Fruit fly (Drosophila melanogaster) whole organism, embryonic: ENCODE data around the gene Nf-YA.

Experiments
- ATbp ChIP-seq: fragments of 200-800 bp; sonication (Bioruptor generic); optimal IDR thresholded peaks from 2 replicates; lab custom pipeline; 2017; ENCODE audit warnings: missing biosample characterization, mild to moderate bottlenecking, missing genetic modification characterization, missing genetic modification reagents
- B-H2 ChIP-seq: fragments of 200-800 bp; sonication (Bioruptor generic); optimal IDR thresholded peaks from 2 replicates; lab custom pipeline; 2018; ENCODE audit warnings: missing biosample characterization, mild to moderate bottlenecking, missing genetic modification characterization
- CG1024 ChIP-seq: fragments of 200-800 bp; sonication (Bioruptor generic); IDR thresholded peaks from 2 replicates; pipeline ENCODE4 v1.3.6; 2022; ENCODE audit warnings: missing biosample characterization, missing genetic modification characterization
- CG10274 ChIP-seq: fragments of 200-800 bp; sonication (Bioruptor generic); optimal IDR thresholded peaks from 3 replicates; lab custom pipeline; 2017; ENCODE audit warnings: missing biosample characterization, mild to moderate bottlenecking, missing genetic modification characterization
- CG10565 ChIP-seq: fragments of 200-800 bp; sonication (Bioruptor generic); optimal IDR thresholded peaks from 3 replicates; lab custom pipeline; 2016; ENCODE audit warnings: missing biosample characterization, mild to moderate bottlenecking, missing genetic modification characterization
- CG10959 ChIP-seq: fragments of 200-800 bp; sonication (Bioruptor generic); IDR thresholded peaks from 2 replicates; pipeline ENCODE4 v1.3.6; 2022; ENCODE audit warnings: missing biosample characterization, missing genetic modification characterization
- CG11093 ChIP-seq: fragments of 200-800 bp; sonication (Bioruptor generic); IDR thresholded peaks from 3 replicates; pipeline ENCODE4 v1.3.6; 2022; ENCODE audit warnings: missing biosample characterization, missing genetic modification characterization
- CG12299 ChIP-seq: fragments of 200-800 bp; sonication (Bioruptor generic); optimal IDR thresholded peaks from 2 replicates; lab custom pipeline; 2018; ENCODE audit warnings: missing biosample characterization, mild to moderate bottlenecking, missing genetic modification characterization
- CG14441 ChIP-seq: fragments of 200-800 bp; sonication (Bioruptor generic); IDR thresholded peaks from 2 replicates; pipeline ENCODE4 v1.3.6; 2022; ENCODE audit warnings: missing biosample characterization, missing genetic modification characterization
- CG15011 ChIP-seq: fragments of 200-800 bp; sonication (Bioruptor generic); optimal IDR thresholded peaks from 3 replicates; lab custom pipeline; 2018; ENCODE audit warnings: missing biosample characterization, mild to moderate bottlenecking, missing genetic modification characterization
- CG15269 ChIP-seq: fragments of 200-800 bp; sonication (Bioruptor generic); optimal IDR thresholded peaks from 2 replicates; lab custom pipeline; 2018; ENCODE audit warnings: missing biosample characterization, mild to moderate bottlenecking, missing genetic modification characterization, moderate library complexity
- CG1529 ChIP-seq: fragments of 200-800 bp; sonication (Bioruptor generic); optimal IDR thresholded peaks from 3 replicates; lab custom pipeline; 2018; ENCODE audit warnings: missing biosample characterization, missing genetic modification characterization
- CG15601 ChIP-seq: fragments of 200-800 bp; sonication (Bioruptor generic); optimal IDR thresholded peaks from 3 replicates; lab custom pipeline; 2019; ENCODE audit warnings: missing biosample characterization, mild to moderate bottlenecking, missing genetic modification characterization, moderate library complexity
- CG16815 ChIP-seq: fragments of 200-800 bp; sonication (Bioruptor generic); optimal IDR thresholded peaks from 3 replicates; lab custom pipeline; 2017; ENCODE audit warnings: missing biosample characterization, mild to moderate bottlenecking, missing genetic modification characterization
- CG17385 ChIP-seq: fragments of 200-800 bp; sonication (Bioruptor generic); optimal IDR thresholded peaks from 3 replicates; lab custom pipeline; 2018; ENCODE audit warnings: missing biosample characterization, mild to moderate bottlenecking, missing genetic modification characterization
- CG18619 ChIP-seq: fragments of 200-800 bp; sonication (Bioruptor generic); optimal IDR thresholded peaks from 3 replicates; lab custom pipeline; 2017; ENCODE audit warnings: missing biosample characterization, mild to moderate bottlenecking, missing genetic modification characterization
- CG32532 ChIP-seq: fragments of 200-800 bp; sonication (Bioruptor generic); IDR thresholded peaks from 2 replicates; pipeline ENCODE4 v1.3.6; 2022; ENCODE audit warnings: missing biosample characterization, missing genetic modification characterization
- CG3838 ChIP-seq: fragments of 200-800 bp; sonication (Bioruptor generic); optimal IDR thresholded peaks from 3 replicates; lab custom pipeline; 2016; ENCODE audit warnings: missing biosample characterization, missing genetic modification characterization
- CG7271 ChIP-seq: fragments of 200-800 bp; sonication (Bioruptor generic); optimal IDR thresholded peaks from 2 replicates; lab custom pipeline; 2018; ENCODE audit warnings: missing biosample characterization, mild to moderate bottlenecking, missing genetic modification characterization, moderate library complexity
- CG8944 ChIP-seq: fragments of 200-800 bp; sonication (Bioruptor generic); optimal IDR thresholded peaks from 3 replicates; lab custom pipeline; 2016; ENCODE audit warnings: missing biosample characterization, missing genetic modification characterization
- Dip2 ChIP-seq: fragments of 200-800 bp; sonication (Bioruptor generic); IDR thresholded peaks from 2 replicates; pipeline ENCODE4 v1.3.6; 2022; ENCODE audit warnings: missing biosample characterization, missing genetic modification characterization
- Doc2 ChIP-seq: fragments of 200-800 bp; sonication (Bioruptor generic); IDR thresholded peaks from 2 replicates; pipeline ENCODE4 v1.3.6; 2022; ENCODE audit warnings: missing biosample characterization, missing genetic modification characterization
- Dp ChIP-seq: fragments of 200-800 bp; sonication (Bioruptor generic); optimal IDR thresholded peaks from 2 replicates; lab custom pipeline; 2018; ENCODE audit warnings: missing biosample characterization, mild to moderate bottlenecking, missing genetic modification characterization, moderate library complexity
- Ets97D ChIP-seq: fragments of 200-800 bp; sonication (Bioruptor generic); optimal IDR thresholded peaks from 3 replicates; lab custom pipeline; 2016; ENCODE audit warnings: missing biosample characterization, missing genetic modification characterization
- Gug ChIP-seq: fragments of 200-800 bp; sonication (Bioruptor generic); IDR thresholded peaks from 4 replicates; pipeline ENCODE4 v1.3.6; 2022; ENCODE audit warnings: missing biosample characterization, missing genetic modification characterization
- HmgZ ChIP-seq: fragments of 200-800 bp; sonication (Bioruptor generic); optimal IDR thresholded peaks from 2 replicates; lab custom pipeline; 2018; ENCODE audit warnings: missing biosample characterization, mild to moderate bottlenecking, missing genetic modification characterization
- Ptx1 ChIP-seq: fragments of 200-800 bp; sonication (Bioruptor generic); IDR thresholded peaks from 2 replicates; pipeline ENCODE4 v1.3.6; 2022; ENCODE audit warnings: missing biosample characterization, missing genetic modification characterization
- Ravus ChIP-seq: fragments of 200-800 bp; sonication (Bioruptor generic); IDR thresholded peaks from 2 replicates; pipeline ENCODE4 v1.3.6; 2022; ENCODE audit warnings: missing biosample characterization, missing genetic modification characterization
- Sox102F ChIP-seq: fragments of 200-800 bp; sonication (Bioruptor generic); optimal IDR thresholded peaks from 2 replicates; lab custom pipeline; 2018; ENCODE audit warnings: missing biosample characterization, mild to moderate bottlenecking, missing genetic modification characterization, moderate library complexity
- TFAM ChIP-seq: fragments of 200-800 bp; sonication (Bioruptor generic); optimal IDR thresholded peaks from 2 replicates; lab custom pipeline; 2017; ENCODE audit warnings: missing biosample characterization, missing genetic modification characterization, inconsistent platforms
- Taf1 ChIP-seq: fragments of 200-800 bp; sonication (Bioruptor generic); IDR thresholded peaks from 2 replicates; pipeline ENCODE4 v1.3.6; 2022; ENCODE audit warnings: missing biosample characterization, missing genetic modification characterization
- Vsx1 ChIP-seq: fragments of 200-800 bp; sonication (Bioruptor generic); optimal IDR thresholded peaks from 2 replicates; lab custom pipeline; 2017; ENCODE audit warnings: missing biosample characterization, mild to moderate bottlenecking, missing genetic modification characterization, missing genetic modification reagents
- aop ChIP-seq: fragments of 200-800 bp; sonication (Bioruptor generic); IDR thresholded peaks from 2 replicates; pipeline ENCODE4 v1.3.6; 2022; ENCODE audit warnings: missing biosample characterization, missing genetic modification characterization
- cato ChIP-seq: fragments of 200-800 bp; sonication (Bioruptor generic); optimal IDR thresholded peaks from 2 replicates; lab custom pipeline; 2016; ENCODE audit warnings: missing biosample characterization, missing genetic modification characterization, borderline replicate concordance
- chif ChIP-seq, 2 experiments: fragments of 200-800 bp; sonication (Bioruptor generic); optimal IDR thresholded peaks; 3 replicates each; lab custom pipeline; 2016; ENCODE audit warnings: missing biosample characterization in 2 of 2, missing genetic modification characterization in 2 of 2
- chm ChIP-seq: fragments of 200-800 bp; sonication (Bioruptor generic); IDR thresholded peaks from 2 replicates; pipeline ENCODE4 v1.3.6; 2022; ENCODE audit warnings: missing biosample characterization, missing genetic modification characterization
- ewg ChIP-seq: fragments of 200-800 bp; sonication (Bioruptor generic); optimal IDR thresholded peaks from 3 replicates; lab custom pipeline; 2017; ENCODE audit warnings: mild to moderate bottlenecking, missing biosample characterization, missing genetic modification reagents, missing genetic modification characterization
- gce ChIP-seq: fragments of 200-800 bp; sonication (Bioruptor generic); IDR thresholded peaks from 3 replicates; pipeline ENCODE4 v1.3.6; 2022; ENCODE audit warnings: missing biosample characterization, missing genetic modification characterization
- gfzf ChIP-seq: fragments of 200-800 bp; sonication (Bioruptor generic); optimal IDR thresholded peaks from 2 replicates; lab custom pipeline; 2016; ENCODE audit warnings: missing biosample characterization, mild to moderate bottlenecking, missing genetic modification characterization, moderate library complexity
- grn ChIP-seq: fragments of 200-800 bp; sonication (Bioruptor generic); optimal IDR thresholded peaks from 3 replicates; lab custom pipeline; 2017; ENCODE audit warnings: missing biosample characterization, missing genetic modification characterization
- klu ChIP-seq: fragments of 200-800 bp; sonication (Bioruptor generic); IDR thresholded peaks from 2 replicates; pipeline ENCODE4 v1.3.6; 2022; ENCODE audit warnings: missing biosample characterization, missing genetic modification characterization
- mam ChIP-seq: fragments of 200-800 bp; sonication (Bioruptor generic); optimal IDR thresholded peaks from 3 replicates; lab custom pipeline; 2016; ENCODE audit warnings: missing biosample characterization, missing genetic modification characterization
- nerfin-2 ChIP-seq: fragments of 200-800 bp; sonication (Bioruptor generic); IDR thresholded peaks from 2 replicates; pipeline ENCODE4 v1.3.6; 2022; ENCODE audit warnings: missing biosample characterization, missing genetic modification characterization; ENCODE audit not compliant: partially characterized antibody
- pb ChIP-seq: fragments of 200-800 bp; sonication (Bioruptor generic); optimal IDR thresholded peaks from 3 replicates; lab custom pipeline; 2016; ENCODE audit warnings: missing biosample characterization, missing genetic modification characterization
- phol ChIP-seq: fragments of 200-800 bp; sonication (Bioruptor generic); optimal IDR thresholded peaks from 3 replicates; lab custom pipeline; 2018; ENCODE audit warnings: missing biosample characterization, mild to moderate bottlenecking, missing genetic modification characterization, moderate library complexity
- sens ChIP-seq: fragments of 200-800 bp; sonication (Bioruptor generic); peaks from one replicate; lab custom pipeline; 2016; ENCODE audit warnings: missing biosample characterization, missing genetic modification characterization
- sens-2 ChIP-seq: fragments of 200-800 bp; sonication (Bioruptor generic); IDR thresholded peaks from 2 replicates; pipeline ENCODE4 v1.3.6; 2022; ENCODE audit warnings: missing biosample characterization, missing genetic modification characterization
- usp ChIP-seq: fragments of >200 bp; optimal IDR thresholded peaks from 2 replicates; lab custom pipeline; 2017; ENCODE audit warnings: missing biosample characterization, missing genetic modification characterization
- z ChIP-seq: fragments of 200-800 bp; sonication (Bioruptor generic); IDR thresholded peaks from 3 replicates; pipeline ENCODE4 v1.3.6; 2022; ENCODE audit warnings: missing biosample characterization, missing genetic modification characterization
- zen ChIP-seq: fragments of 200-800 bp; sonication (Bioruptor generic); optimal IDR thresholded peaks from 3 replicates; lab custom pipeline; 2018; ENCODE audit warnings: missing biosample characterization, mild to moderate bottlenecking, missing genetic modification characterization, moderate library complexity

Nf-YA gene

DNA sequence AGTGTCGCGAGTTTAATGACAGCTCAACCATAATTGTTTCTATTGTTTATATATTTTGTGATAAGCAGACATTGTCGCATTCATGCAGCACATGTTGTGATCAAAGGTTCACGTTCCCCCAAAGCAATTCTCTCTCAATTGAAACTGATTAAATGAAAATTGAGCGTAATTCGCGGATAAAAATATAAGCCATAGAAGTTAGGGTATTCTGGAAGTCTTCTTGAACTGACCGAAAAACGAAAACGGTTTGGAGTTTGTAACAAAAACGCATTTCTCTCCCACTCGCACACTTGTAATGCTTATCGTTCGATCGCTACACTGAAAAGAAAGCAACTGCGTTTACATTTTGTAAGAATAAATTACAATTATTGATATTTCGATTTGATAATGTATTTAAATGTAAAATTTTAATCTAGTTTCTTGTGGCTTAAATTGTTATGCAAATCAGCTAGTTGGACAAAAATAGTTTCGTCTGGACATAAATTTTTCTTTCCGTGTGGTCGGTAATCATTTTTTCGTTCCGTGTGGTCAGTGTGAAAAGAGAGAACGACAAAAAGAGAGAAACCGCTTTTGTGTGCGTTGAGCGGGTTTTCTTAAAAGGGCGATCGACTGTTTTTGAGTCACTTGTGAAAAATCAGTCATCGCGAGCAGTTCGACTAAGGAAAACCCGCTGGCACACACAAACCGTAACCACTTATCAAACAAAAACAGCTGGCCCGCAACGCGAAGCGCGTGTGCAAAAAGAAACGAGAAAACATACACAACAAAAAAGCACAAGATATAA, 19.2 kb downstream of the Nf-YA start, which contains the start of gene aay (continued):
- TF ChIP-seq Ravus (peak; percentile 96), aop (GFP tag; lab: Robert Waterston, UW) (peak; percentile 84), phol (tag; lab: Kevin White, UChicago) (peak; percentile 99), CG10565 (GFP tag; lab: Kevin White, UChicago) (peak; percentile 95), z (GFP tag; lab: Robert Waterston, UW) (peak; percentile 88), Dp (peak; percentile 21), CG7271 (peak; percentile 96), CG16815 (GFP tag; lab: Kevin White, UChicago) (peak; percentile 98), Ptx1 (GFP tag; lab: Robert Waterston, UW) (peak; percentile 99), TFAM (GFP tag; lab: Kevin White, UChicago) (peak; percentile 92), usp (GFP tag; lab: Kevin White, UChicago) (no peak), gce (GFP tag; lab: Robert Waterston, UW) (peak; percentile 94), CG32532 (GFP tag; lab: Robert Waterston, UW) (peak; percentile 98), cato (GFP tag; lab: Kevin White, UChicago) (peak; percentile 97), ewg (GFP tag; lab: Kevin White, UChicago) (peak; percentile 97), CG17385 (GFP tag; lab: Kevin White, UChicago) (peak; percentile 98), klu (peak; percentile 97), chm (GFP tag; lab: Robert Waterston, UW) (peak; percentile 99), Vsx1 (GFP tag; lab: Kevin White, UChicago) (peak; percentile 97), mam (GFP tag; lab: Kevin White, UChicago) (peak; percentile 97), Ets97D (GFP tag; lab: Kevin White, UChicago) (peak; percentile 95), CG11093 (GFP tag; lab: Robert Waterston, UW) (peak; percentile 97), CG15269 (tag; lab: Kevin White, UChicago) (peak; percentile 99), CG15011 (GFP tag; lab: Kevin White, UChicago) (peak; percentile 98), CG8944 (GFP tag; lab: Kevin White, UChicago) (peak; percentile 95), CG18619 (GFP tag; lab: Kevin White, UChicago) (peak; percentile 99), Gug (GFP tag; lab: Robert Waterston, UW) (peak; percentile 97), CG1024 (GFP tag; lab: Robert Waterston, UW) (peak; percentile 95), sens-2 (GFP tag; lab: Robert Waterston, UW) (peak; percentile 96), HmgZ (tag; lab: Kevin White, UChicago) (peak; percentile 99), CG3838 (GFP tag; lab: Kevin White, UChicago) (peak; percentile 97), sens (GFP tag; lab: Kevin White, UChicago) (peak; percentile 100), CG1529 (peak; percentile 99), nerfin-2 (no peak), Dip2 (GFP tag; lab: Robert Waterston, UW) (peak; percentile 42; the same call in 1 of the 2 replicates), CG10274 (peak; percentile 92), B-H2 (GFP tag; lab: Kevin White, UChicago) (peak; percentile 94), Doc2 (GFP tag; lab: Robert Waterston, UW) (peak; percentile 94), grn (GFP tag; lab: Kevin White, UChicago) (peak; percentile 100), CG10959 (GFP tag; lab: Robert Waterston, UW) (peak; percentile 98), ATbp (GFP tag; lab: Kevin White, UChicago) (peak; percentile 99), CG14441 (peak; percentile 98), gfzf (GFP tag; lab: Kevin White, UChicago) (peak; percentile 29), CG12299 (tag; lab: Kevin White, UChicago) (peak; percentile 99), CG15601 (tag; lab: Kevin White, UChicago) (peak; percentile 98), pb (GFP tag; lab: Kevin White, UChicago) (peak; percentile 97), Taf1 (GFP tag; lab: Robert Waterston, UW) (peak; percentile 91), Sox102F (peak; percentile 100), chif (GFP tag; optimal IDR thresholded peaks at IDR 0.05; lab: Kevin White, UChicago) (peak; percentile 97 to 99), zen (peak; percentile 99)
